Fruit fly (Drosophila melanogaster) whole organism, embryonic: ENCODE measurements around the gene fliI.

Experiments used
- Antp ChIP-seq: fragments of 200-800 bp; sonication (Bioruptor generic); optimal IDR thresholded peaks from 3 replicates; lab custom pipeline; 2016; ENCODE audit warnings: missing biosample characterization, missing genetic modification characterization
- CG10267 ChIP-seq: fragments of 200-800 bp; sonication (Bioruptor generic); optimal IDR thresholded peaks from 2 replicates; lab custom pipeline; 2018; ENCODE audit warnings: missing biosample characterization, mild to moderate bottlenecking, missing genetic modification characterization, moderate library complexity
- CG10543 ChIP-seq: fragments of 200-800 bp; sonication (Bioruptor generic); optimal IDR thresholded peaks from 3 replicates; lab custom pipeline; 2017; ENCODE audit warnings: missing biosample characterization, mild to moderate bottlenecking, missing genetic modification characterization, moderate library complexity
- CG11696 ChIP-seq: fragments of 200-800 bp; sonication (Bioruptor generic); IDR thresholded peaks from 2 replicates; pipeline ENCODE4 v1.3.6; 2022; ENCODE audit warnings: missing biosample characterization, missing genetic modification characterization
- CG14710 ChIP-seq: fragments of 200-800 bp; sonication (Bioruptor generic); optimal IDR thresholded peaks from 3 replicates; lab custom pipeline; 2019; ENCODE audit warnings: missing biosample characterization, mild to moderate bottlenecking, missing genetic modification characterization, moderate library complexity
- CG15269 ChIP-seq: fragments of 200-800 bp; sonication (Bioruptor generic); optimal IDR thresholded peaks from 2 replicates; lab custom pipeline; 2018; ENCODE audit warnings: missing biosample characterization, mild to moderate bottlenecking, missing genetic modification characterization, moderate library complexity
- CG1832 ChIP-seq: fragments of 200-800 bp; sonication (Bioruptor generic); optimal IDR thresholded peaks from 2 replicates; lab custom pipeline; 2017; ENCODE audit warnings: missing biosample characterization, mild to moderate bottlenecking, missing genetic modification characterization, inconsistent platforms
- CG2116 ChIP-seq: fragments of 200-800 bp; sonication (Bioruptor generic); optimal IDR thresholded peaks from 3 replicates; lab custom pipeline; 2018; ENCODE audit warnings: missing biosample characterization, mild to moderate bottlenecking, missing genetic modification characterization
- CG31224 ChIP-seq: fragments of 200-800 bp; sonication (Bioruptor generic); IDR thresholded peaks from 2 replicates; pipeline ENCODE4 v1.3.6; 2022; ENCODE audit warnings: missing biosample characterization, missing genetic modification characterization
- CG34376 ChIP-seq: fragments of 200-800 bp; sonication (Bioruptor generic); optimal IDR thresholded peaks from 2 replicates; lab custom pipeline; 2018; ENCODE audit warnings: missing biosample characterization, mild to moderate bottlenecking, missing genetic modification characterization
- CG42726 ChIP-seq: fragments of 200-800 bp; sonication (Bioruptor generic); IDR thresholded peaks from 2 replicates; pipeline ENCODE4 v1.3.6; 2022; ENCODE audit warnings: missing biosample characterization, missing genetic modification characterization; ENCODE audit not compliant: partially characterized antibody
- CG4282 ChIP-seq: fragments of 200-800 bp; sonication (Bioruptor generic); optimal IDR thresholded peaks from 2 replicates; lab custom pipeline; 2016; ENCODE audit warnings: missing biosample characterization, missing genetic modification characterization
- CG43689 ChIP-seq: fragments of 200-800 bp; sonication (Bioruptor generic); IDR thresholded peaks from 2 replicates; pipeline ENCODE4 v1.3.6; 2022; ENCODE audit warnings: missing biosample characterization, missing genetic modification characterization
- CG6791 ChIP-seq: fragments of 200-800 bp; sonication (Bioruptor generic); IDR thresholded peaks from 3 replicates; pipeline ENCODE4 v1.3.6; 2022; ENCODE audit warnings: missing biosample characterization, missing genetic modification characterization; ENCODE audit not compliant: partially characterized antibody
- CG7928 ChIP-seq: fragments of 200-800 bp; sonication (Bioruptor generic); optimal IDR thresholded peaks from 2 replicates; lab custom pipeline; 2017; ENCODE audit warnings: missing biosample characterization, mild to moderate bottlenecking, missing genetic modification characterization
- CTCF ChIP-seq: fragments of 200-800 bp; sonication (Bioruptor generic); optimal IDR thresholded peaks from 2 replicates; lab custom pipeline; 2017; ENCODE audit warnings: missing biosample characterization, mild to moderate bottlenecking, missing genetic modification characterization, moderate library complexity
- CkIIα-i1 ChIP-seq: fragments of 200-800 bp; sonication (Bioruptor generic); IDR thresholded peaks from 2 replicates; pipeline ENCODE4 v1.3.6; 2022; ENCODE audit warnings: missing biosample characterization, missing genetic modification characterization
- D19A ChIP-seq: fragments of 200-800 bp; optimal IDR thresholded peaks from 3 replicates; lab custom pipeline; 2019; ENCODE audit warnings: missing biosample characterization, mild to moderate bottlenecking, missing genetic modification characterization, moderate library complexity
- Doc3 ChIP-seq: fragments of 200-800 bp; sonication (Bioruptor generic); IDR thresholded peaks from 3 replicates; pipeline ENCODE4 v1.3.6; 2022; ENCODE audit warnings: missing biosample characterization, missing genetic modification characterization; ENCODE audit not compliant: partially characterized antibody
- HmgD ChIP-seq: fragments of 200-800 bp; sonication (Bioruptor generic); optimal IDR thresholded peaks from 3 replicates; lab custom pipeline; 2016; ENCODE audit warnings: missing biosample characterization, missing genetic modification characterization
- Med ChIP-seq: fragments of 200-800 bp; sonication (Bioruptor generic); peaks from one replicate; lab custom pipeline; 2016; ENCODE audit warnings: missing biosample characterization, missing genetic modification characterization, mild to moderate bottlenecking, inconsistent platforms, moderate library complexity
- Opbp ChIP-seq: fragments of 200-800 bp; sonication (Bioruptor generic); IDR thresholded peaks from 3 replicates; pipeline ENCODE4 v1.3.6; 2022; ENCODE audit warnings: missing biosample characterization, missing genetic modification characterization; ENCODE audit not compliant: partially characterized antibody
- Pdp1 ChIP-seq, 2 experiments: fragments of 200-800 bp; sonication (Bioruptor generic); optimal IDR thresholded peaks; 3 replicates each; lab custom pipeline; 2016; ENCODE audit warnings: missing biosample characterization in 2 of 2, missing genetic modification characterization in 2 of 2, mild to moderate bottlenecking in 1 of 2, moderate library complexity in 1 of 2
- Ravus ChIP-seq: fragments of 200-800 bp; sonication (Bioruptor generic); IDR thresholded peaks from 2 replicates; pipeline ENCODE4 v1.3.6; 2022; ENCODE audit warnings: missing biosample characterization, missing genetic modification characterization
- Sin3A ChIP-seq: fragments of >200 bp; optimal IDR thresholded peaks from 2 replicates; lab custom pipeline; 2018
- Stat92E ChIP-seq, 3 experiments: fragments of >200 bp in 2 of 3; fragments of 200-800 bp in 1 of 3; sonication (Bioruptor generic) in 1 of 3; optimal IDR thresholded peaks; 2 replicates each; lab custom pipeline; 2017 to 2019; ENCODE audit warnings: missing biosample characterization in 3 of 3, missing genetic modification characterization in 3 of 3, mild to moderate bottlenecking in 1 of 3, moderate library complexity in 1 of 3
- YL-1 ChIP-seq: fragments of 200-800 bp; sonication (Bioruptor generic); optimal IDR thresholded peaks from 3 replicates; lab custom pipeline; 2017; ENCODE audit warnings: missing biosample characterization, mild to moderate bottlenecking, missing genetic modification characterization
- ato ChIP-seq: fragments of 200-800 bp; sonication (Bioruptor generic); IDR thresholded peaks from 2 replicates; pipeline ENCODE4 v1.3.6; 2022; ENCODE audit warnings: missing biosample characterization, missing genetic modification characterization; ENCODE audit not compliant: partially characterized antibody
- chinmo ChIP-seq: fragments of 200-800 bp; sonication (Bioruptor generic); IDR thresholded peaks from 4 replicates; pipeline ENCODE4 v1.3.6; 2022; ENCODE audit warnings: missing biosample characterization, missing genetic modification characterization; ENCODE audit not compliant: partially characterized antibody
- dpn ChIP-seq, 2 experiments: fragments of 200-800 bp; sonication (Bioruptor generic); optimal IDR thresholded peaks; 3 replicates each; lab custom pipeline; 2016; ENCODE audit warnings: missing biosample characterization in 2 of 2, missing genetic modification characterization in 2 of 2
- eve ChIP-seq, 2 experiments: fragments of >200 bp; optimal IDR thresholded peaks; 2 replicates each; lab custom pipeline; 2017; ENCODE audit warnings: missing biosample characterization in 2 of 2, missing genetic modification characterization in 2 of 2
- ewg ChIP-seq: fragments of 200-800 bp; sonication (Bioruptor generic); optimal IDR thresholded peaks from 3 replicates; lab custom pipeline; 2017; ENCODE audit warnings: mild to moderate bottlenecking, missing biosample characterization, missing genetic modification reagents, missing genetic modification characterization
- eyg ChIP-seq: fragments of 200-800 bp; sonication (Bioruptor generic); optimal IDR thresholded peaks from 3 replicates; lab custom pipeline; 2016; ENCODE audit warnings: missing biosample characterization, missing genetic modification characterization
- fd96Cb ChIP-seq: fragments of 200-800 bp; sonication (Bioruptor generic); optimal IDR thresholded peaks from 2 replicates; lab custom pipeline; 2018; ENCODE audit warnings: missing biosample characterization, mild to moderate bottlenecking, missing genetic modification characterization, moderate library complexity
- gro ChIP-seq: fragments of 200-800 bp; sonication (Bioruptor generic); optimal IDR thresholded peaks from 2 replicates; lab custom pipeline; 2016; ENCODE audit warnings: missing biosample characterization, missing genetic modification characterization
- her ChIP-seq: fragments of 200-800 bp; sonication (Bioruptor generic); optimal IDR thresholded peaks from 2 replicates; lab custom pipeline; 2016; ENCODE audit warnings: missing biosample characterization, missing genetic modification characterization
- ind ChIP-seq: fragments of 200-800 bp; sonication (Bioruptor generic); optimal IDR thresholded peaks from 3 replicates; lab custom pipeline; 2016; ENCODE audit warnings: missing biosample characterization, missing genetic modification characterization
- klu ChIP-seq: fragments of 200-800 bp; sonication (Bioruptor generic); IDR thresholded peaks from 2 replicates; pipeline ENCODE4 v1.3.6; 2022; ENCODE audit warnings: missing biosample characterization, missing genetic modification characterization
- lab ChIP-seq: fragments of 200-800 bp; sonication (Bioruptor generic); optimal IDR thresholded peaks from 3 replicates; lab custom pipeline; 2017; ENCODE audit warnings: missing biosample characterization, missing genetic modification characterization, mild to moderate bottlenecking, moderate library complexity, missing genetic modification reagents
- mld ChIP-seq: fragments of 200-800 bp; sonication (Bioruptor generic); IDR thresholded peaks from 3 replicates; pipeline ENCODE4 v1.3.6; 2022; ENCODE audit warnings: missing biosample characterization, missing genetic modification characterization; ENCODE audit not compliant: partially characterized antibody
- odd ChIP-seq: fragments of 200-800 bp; sonication (Bioruptor generic); optimal IDR thresholded peaks from 2 replicates; lab custom pipeline; 2017; ENCODE audit warnings: missing biosample characterization, mild to moderate bottlenecking, missing genetic modification characterization
- pita ChIP-seq: fragments of 200-800 bp; sonication (Bioruptor generic); optimal IDR thresholded peaks from 2 replicates; lab custom pipeline; 2017; ENCODE audit warnings: missing biosample characterization, mild to moderate bottlenecking, missing genetic modification characterization
- rib ChIP-seq: fragments of 200-800 bp; sonication (Bioruptor generic); IDR thresholded peaks from 2 replicates; pipeline ENCODE4 v1.3.6; 2022; ENCODE audit warnings: missing biosample characterization, missing genetic modification characterization
- tna ChIP-seq: fragments of 200-800 bp; sonication (Bioruptor generic); IDR thresholded peaks from 2 replicates; pipeline ENCODE4 v1.3.6; 2022; ENCODE audit warnings: missing biosample characterization, missing genetic modification characterization; ENCODE audit not compliant: partially characterized antibody
- trem ChIP-seq: fragments of 200-800 bp; optimal IDR thresholded peaks from 3 replicates; lab custom pipeline; 2019; ENCODE audit warnings: missing biosample characterization, mild to moderate bottlenecking, missing genetic modification characterization, moderate library complexity
- trh ChIP-seq: fragments of 200-800 bp; sonication (Bioruptor generic); optimal IDR thresholded peaks from 2 replicates; lab custom pipeline; 2016; ENCODE audit warnings: missing biosample characterization, missing genetic modification characterization
- twi ChIP-seq: fragments of 200-800 bp; optimal IDR thresholded peaks from 2 replicates; lab custom pipeline; 2019; ENCODE audit warnings: missing biosample characterization, mild to moderate bottlenecking, missing genetic modification characterization, moderate library complexity

fliI gene

DNA sequence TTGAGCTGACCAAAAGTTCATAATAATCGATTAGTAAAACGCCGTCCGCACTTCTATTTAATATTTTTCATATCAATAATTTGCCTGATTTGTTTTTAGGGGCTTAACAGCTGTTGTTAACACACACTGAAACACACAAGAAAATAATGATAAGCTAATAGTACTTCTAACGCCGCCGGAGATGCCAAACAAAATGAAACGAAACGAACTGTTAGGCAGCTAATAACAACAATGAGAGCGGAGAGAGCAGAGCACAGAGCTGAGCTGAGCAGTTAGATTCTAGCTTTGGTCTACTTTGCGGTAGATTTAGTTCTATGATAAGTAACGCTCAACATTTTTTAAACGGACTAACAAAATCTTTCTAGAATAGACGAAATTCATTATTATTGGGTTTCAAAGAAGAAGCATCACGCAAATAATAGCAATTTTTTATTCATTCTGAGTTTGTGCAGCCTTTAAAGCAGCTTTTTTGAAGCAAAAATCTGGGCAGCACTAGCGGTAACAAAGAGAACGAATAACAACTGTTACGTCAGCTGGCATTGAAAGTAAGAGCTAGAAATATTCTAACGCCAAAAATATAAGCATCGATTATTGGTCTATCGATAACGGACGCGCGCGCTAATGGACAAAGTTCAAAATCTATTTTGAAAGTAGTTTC, 32.9 kb upstream of the fliI start, which contains the start of gene Abca3 (continued):
- TF ChIP-seq CG10543 (GFP tag; lab: Kevin White, UChicago) (peak; percentile 78), fd96Cb (peak; percentile 29), lab (peak; percentile 79), odd (peak; percentile 38), ind (GFP tag; lab: Kevin White, UChicago) (peak; percentile 59), ewg (GFP tag; lab: Kevin White, UChicago) (peak; percentile 11), CG43689 (GFP tag; lab: Robert Waterston, UW) (no peak), Antp (peak; percentile 53), CG31224 (GFP tag; lab: Robert Waterston, UW) (0 out of 2 replicates have a peak, but pooled peaks have one; percentile 12), dpn (GFP tag; optimal IDR thresholded peaks at IDR 0.05; lab: Kevin White, UChicago) (peak; percentile 45 to 59)

- peak; percentile 63 for TF ChIP-seq CG2116
- peak; percentile 44; the same call in 1 of the 2 replicates for TF ChIP-seq CG42726 (GFP tag; lab: Robert Waterston, UW)
- TF ChIP-seq eyg (GFP tag; lab: Kevin White, UChicago) = no peak
- TF ChIP-seq CG6791 (GFP tag; lab: Robert Waterston, UW) = peak; percentile 86
- no peak for TF ChIP-seq CG7928 (GFP tag; lab: Kevin White, UChicago)
- TF ChIP-seq CG31224 (GFP tag; lab: Robert Waterston, UW) = no peak
- TF ChIP-seq trh (GFP tag; lab: Kevin White, UChicago) = no peak
- peak; percentile 84 for TF ChIP-seq Med (GFP tag; lab: Kevin White, UChicago)
- TF ChIP-seq CkIIα-i1 (GFP tag; lab: Robert Waterston, UW) = no peak
- TF ChIP-seq klu (GFP tag; lab: Robert Waterston, UW) = no peak
- TF ChIP-seq her (GFP tag; lab: Kevin White, UChicago) = no peak
- TF ChIP-seq pita (GFP tag; lab: Kevin White, UChicago) = peak; percentile 43
- TF ChIP-seq dpn (GFP tag; optimal IDR thresholded peaks at IDR 0.05; lab: Kevin White, UChicago) = no peak
- no peak for TF ChIP-seq CG34376 (GFP tag; lab: Kevin White, UChicago)
- TF ChIP-seq twi = no peak
- no peak for TF ChIP-seq rib (GFP tag; lab: Robert Waterston, UW)
- TF ChIP-seq chinmo (GFP tag; lab: Robert Waterston, UW) = 0 out of 4 replicates have a peak, but pooled peaks have one; percentile 65
- TF ChIP-seq YL-1 (GFP tag; lab: Kevin White, UChicago) = peak; percentile 26
- peak; percentile 45 for TF ChIP-seq CG14710
- TF ChIP-seq eve (GFP tag; optimal IDR thresholded peaks at IDR 0.05; lab: Kevin White, UChicago) = no peak
- TF ChIP-seq D19A (tag; lab: Kevin White, UChicago) = peak; percentile 1
- no peak for TF ChIP-seq CG1832 (GFP tag; lab: Kevin White, UChicago)
- peak; percentile 80 for TF ChIP-seq Opbp (GFP tag; lab: Robert Waterston, UW)
- TF ChIP-seq trem (tag; lab: Kevin White, UChicago) = peak; percentile 12
- peak; percentile 56; the same call in 1 of the 2 replicates for TF ChIP-seq ato (GFP tag; lab: Robert Waterston, UW)
- TF ChIP-seq CG11696 (GFP tag; lab: Robert Waterston, UW) = no peak
- peak; percentile 74 for TF ChIP-seq tna
- peak; percentile 21 for TF ChIP-seq gro (GFP tag; lab: Kevin White, UChicago)
- peak; percentile 46; the same call in 1 of the 3 replicates for TF ChIP-seq Doc3
- no peak for TF ChIP-seq CG15269 (tag; lab: Kevin White, UChicago)
- TF ChIP-seq CG10267 (tag; lab: Kevin White, UChicago) = peak; percentile 27
- no peak for TF ChIP-seq Ravus (GFP tag; lab: Robert Waterston, UW)
- peak; percentile 7 for TF ChIP-seq Sin3A (lab: Kevin White, UChicago)
- TF ChIP-seq mld (GFP tag; lab: Robert Waterston, UW) = peak; percentile 26; the same call in 1 of the 3 replicates
- no peak for TF ChIP-seq CG4282
- peak in 1 of 3 experiments; percentile 15 for TF ChIP-seq Stat92E (GFP tag; optimal IDR thresholded peaks at IDR 0.05; lab: Kevin White, UChicago)
- TF ChIP-seq Pdp1 (GFP tag; optimal IDR thresholded peaks at IDR 0.05; lab: Kevin White, UChicago) = peak in 1 of 2 experiments; percentile 31
- TF ChIP-seq CTCF = peak; percentile 46
- peak; percentile 25 for TF ChIP-seq HmgD (GFP tag; lab: Kevin White, UChicago)
These were observed 23.7 kb upstream of the fliI start, which contains the start of gene Rpt6 for dm6 chrX:21315852-21316251. Gene Rpt6 (plus strand): TSS chrX:21316052.
